Worm (Caenorhabditis elegans) whole organism, L4 larva: ENCODE data around the gene nhr-146.

Experiments used
- ama-1 ChIP-seq: fragments of 150-350 bp; optimal IDR thresholded peaks from 2 replicates; lab custom pipeline; 2014; ENCODE audit warnings: inconsistent platforms, mixed read lengths
- ctbp-1 ChIP-seq: fragments of 200-800 bp; sonication (Bioruptor generic); IDR thresholded peaks from 2 replicates; pipeline ENCODE4 v1.3.6; 2022; ENCODE audit warnings: missing genetic modification reagents, missing genetic modification characterization, missing compliant biosample characterization
- lin-39 ChIP-seq: fragments of 150-350 bp; optimal IDR thresholded peaks from 2 replicates; lab custom pipeline; 2014; ENCODE audit warnings: missing biosample characterization, missing genetic modification reagents, missing genetic modification characterization
- madf-5 ChIP-seq, 2 experiments: fragments of 200-800 bp; sonication (Bioruptor generic); IDR thresholded peaks; 2 replicates each; pipeline ENCODE4 v1.3.6; 2022; ENCODE audit warnings: missing compliant biosample characterization in 2 of 2, missing genetic modification characterization in 2 of 2
- nhr-25 ChIP-seq: sonication (generic microtip); optimal IDR thresholded peaks from 2 replicates; lab custom pipeline; 2017; ENCODE audit warnings: missing genetic modification characterization, mild to moderate bottlenecking, missing compliant biosample characterization, antibody characterized with exemption, moderate library complexity, borderline replicate concordance; ENCODE audit not compliant: insufficient read depth
- pqm-1 ChIP-seq: sonication (generic microtip); optimal IDR thresholded peaks from 2 replicates; lab custom pipeline; 2017; ENCODE audit warnings: missing biosample characterization, missing genetic modification characterization
- rbr-2 ChIP-seq: sonication (generic microtip); optimal IDR thresholded peaks from 2 replicates; lab custom pipeline; 2016; ENCODE audit warnings: missing genotype, missing genetic modification characterization, missing compliant biosample characterization
- skn-1 ChIP-seq: fragments of 150-350 bp; optimal IDR thresholded peaks from 2 replicates; lab custom pipeline; 2014; ENCODE audit warnings: missing biosample characterization, missing genetic modification characterization
- unc-62 ChIP-seq, 3 experiments: fragments of 150-350 bp in 1 of 3; sonication (generic microtip); optimal IDR thresholded peaks in 2 of 3; peaks in 1 of 3; 1 replicate in 1 of 3; 2 replicates in 2 of 3; lab custom pipeline; 2014 to 2017; ENCODE audit warnings: missing biosample characterization in 3 of 3, missing genetic modification characterization in 3 of 3, missing genetic modification reagents in 3 of 3, missing genotype in 1 of 3
- zag-1 ChIP-seq: fragments of 150-350 bp; optimal IDR thresholded peaks from 2 replicates; lab custom pipeline; 2014; ENCODE audit warnings: missing biosample characterization, missing genetic modification characterization

DNA sequence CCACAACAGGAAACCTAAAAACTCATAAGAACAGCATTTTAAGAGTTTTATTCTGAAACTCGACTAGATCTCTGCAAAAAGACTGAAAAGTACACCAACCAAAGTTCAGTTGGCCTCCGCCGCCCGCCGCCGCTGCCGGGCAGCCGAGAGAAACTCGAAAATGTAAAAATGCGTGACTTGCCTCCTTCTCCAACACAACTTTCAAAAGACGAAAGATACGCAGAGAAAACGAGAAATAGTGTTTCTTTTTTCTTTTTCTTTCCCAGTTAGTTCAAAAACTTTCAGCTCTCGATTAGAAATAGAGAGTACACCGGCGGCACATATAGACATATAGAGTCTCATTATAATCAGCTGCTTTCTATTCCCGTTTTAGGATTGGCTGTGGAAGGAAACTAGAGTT, 23.2 kb downstream of the nhr-146 start:
- TF ChIP-seq zag-1 = no peak
- no peak for TF ChIP-seq lin-39 (tag; lab: Kevin White, UChicago)
- TF ChIP-seq pqm-1 (tag; lab: Kevin White, UChicago) = no peak
- TF ChIP-seq ama-1 (lab: Kevin White, UChicago) = peak; percentile 11
- no peak for TF ChIP-seq skn-1 (tag; lab: Kevin White, UChicago)
- peak in 1 of 2 experiments; percentile 36 for TF ChIP-seq unc-62 (GFP tag; optimal IDR thresholded peaks at IDR 0.05 in 1 of 2; lab: Kevin White, UChicago)
- TF ChIP-seq unc-62 (tag; optimal IDR thresholded peaks at IDR 0.05; lab: Kevin White, UChicago) = no peak
- TF ChIP-seq nhr-25 = no peak
- no peak for TF ChIP-seq rbr-2 (tag; lab: Kevin White, UChicago)
- TF ChIP-seq madf-5 (GFP tag; IDR thresholded peaks at IDR 0.05; lab: Robert Waterston, UW) = no peak
- no peak for TF ChIP-seq ctbp-1
